Fruit fly (Drosophila melanogaster) whole organism, embryonic: ENCODE data around the gene rols.

Experiments
- Ada2b ChIP-seq: fragments of 200-800 bp; sonication (Bioruptor generic); IDR thresholded peaks from 2 replicates; pipeline ENCODE4 v1.3.6; 2022; ENCODE audit warnings: missing biosample characterization, missing genetic modification characterization
- Atf-2 ChIP-seq: fragments of 200-800 bp; sonication (Bioruptor generic); optimal IDR thresholded peaks from 2 replicates; lab custom pipeline; 2016; ENCODE audit warnings: missing biosample characterization, missing genetic modification characterization
- B-H1 ChIP-seq: fragments of 200-800 bp; sonication (Bioruptor generic); IDR thresholded peaks from 3 replicates; pipeline ENCODE4 v1.3.6; 2022; ENCODE audit warnings: missing biosample characterization, missing genetic modification characterization
- CG10979 ChIP-seq: fragments of 200-800 bp; sonication (Bioruptor generic); optimal IDR thresholded peaks from 2 replicates; lab custom pipeline; 2018; ENCODE audit warnings: missing biosample characterization, mild to moderate bottlenecking, missing genetic modification characterization, moderate library complexity
- CG11695 ChIP-seq: fragments of 200-800 bp; sonication (Bioruptor generic); IDR thresholded peaks from 3 replicates; pipeline ENCODE4 v1.3.6; 2022; ENCODE audit warnings: missing biosample characterization, missing genetic modification characterization
- CG12769 ChIP-seq: fragments of 200-800 bp; sonication (Bioruptor generic); optimal IDR thresholded peaks from 2 replicates; lab custom pipeline; 2019; ENCODE audit warnings: missing biosample characterization, mild to moderate bottlenecking, missing genetic modification characterization, moderate library complexity
- CG13624 ChIP-seq: fragments of 200-800 bp; sonication (Bioruptor generic); optimal IDR thresholded peaks from 2 replicates; lab custom pipeline; 2016; ENCODE audit warnings: missing biosample characterization, missing genetic modification characterization
- CG14710 ChIP-seq: fragments of 200-800 bp; sonication (Bioruptor generic); optimal IDR thresholded peaks from 3 replicates; lab custom pipeline; 2019; ENCODE audit warnings: missing biosample characterization, mild to moderate bottlenecking, missing genetic modification characterization, moderate library complexity
- CG15073 ChIP-seq: fragments of 200-800 bp; sonication (Bioruptor generic); optimal IDR thresholded peaks from 2 replicates; lab custom pipeline; 2016; ENCODE audit warnings: missing biosample characterization, missing genetic modification characterization
- CG16813 ChIP-seq: fragments of 200-800 bp; sonication (Bioruptor generic); IDR thresholded peaks from 3 replicates; pipeline ENCODE4 v1.3.6; 2022; ENCODE audit warnings: missing biosample characterization, missing genetic modification characterization; ENCODE audit not compliant: partially characterized antibody
- CG18262 ChIP-seq: fragments of 200-800 bp; optimal IDR thresholded peaks from 3 replicates; lab custom pipeline; 2019; ENCODE audit warnings: missing biosample characterization, mild to moderate bottlenecking, missing genetic modification characterization, moderate library complexity
- CG2199 ChIP-seq: fragments of 200-800 bp; sonication (Bioruptor generic); IDR thresholded peaks from 3 replicates; pipeline ENCODE4 v1.3.6; 2022; ENCODE audit warnings: missing biosample characterization, missing genetic modification characterization
- CG30431 ChIP-seq: fragments of 200-800 bp; sonication (Bioruptor generic); optimal IDR thresholded peaks from 2 replicates; lab custom pipeline; 2017; ENCODE audit warnings: missing biosample characterization, missing genetic modification characterization
- CG3065 ChIP-seq: fragments of 200-800 bp; sonication (Bioruptor generic); optimal IDR thresholded peaks from 2 replicates; lab custom pipeline; 2016; ENCODE audit warnings: missing biosample characterization, missing genetic modification characterization
- CG4328 ChIP-seq: fragments of 200-800 bp; sonication (Bioruptor generic); optimal IDR thresholded peaks from 3 replicates; lab custom pipeline; 2017; ENCODE audit warnings: missing biosample characterization, missing genetic modification reagents, missing genetic modification characterization
- CG6791 ChIP-seq: fragments of 200-800 bp; sonication (Bioruptor generic); IDR thresholded peaks from 3 replicates; pipeline ENCODE4 v1.3.6; 2022; ENCODE audit warnings: missing biosample characterization, missing genetic modification characterization; ENCODE audit not compliant: partially characterized antibody
- CG7928 ChIP-seq: fragments of 200-800 bp; sonication (Bioruptor generic); optimal IDR thresholded peaks from 2 replicates; lab custom pipeline; 2017; ENCODE audit warnings: missing biosample characterization, mild to moderate bottlenecking, missing genetic modification characterization
- CG9437 ChIP-seq: fragments of 200-800 bp; sonication (Bioruptor generic); optimal IDR thresholded peaks from 2 replicates; lab custom pipeline; 2018; ENCODE audit warnings: missing biosample characterization, mild to moderate bottlenecking, missing genetic modification characterization
- Deaf1 ChIP-seq: fragments of 200-800 bp; optimal IDR thresholded peaks from 3 replicates; lab custom pipeline; 2019; ENCODE audit warnings: missing biosample characterization, mild to moderate bottlenecking, missing genetic modification characterization, moderate library complexity
- Dll ChIP-seq: fragments of 200-800 bp; sonication (Bioruptor generic); IDR thresholded peaks from 4 replicates; pipeline ENCODE4 v1.3.6; 2022; ENCODE audit warnings: missing biosample characterization, missing genetic modification characterization; ENCODE audit not compliant: partially characterized antibody
- Doc3 ChIP-seq: fragments of 200-800 bp; sonication (Bioruptor generic); IDR thresholded peaks from 3 replicates; pipeline ENCODE4 v1.3.6; 2022; ENCODE audit warnings: missing biosample characterization, missing genetic modification characterization; ENCODE audit not compliant: partially characterized antibody
- Kr ChIP-seq: fragments of 200-800 bp; sonication (Bioruptor generic); optimal IDR thresholded peaks from 2 replicates; lab custom pipeline; 2017; ENCODE audit warnings: missing biosample characterization, mild to moderate bottlenecking, missing genetic modification characterization
- Nf-YA ChIP-seq: fragments of 200-800 bp; sonication (Bioruptor generic); IDR thresholded peaks from 2 replicates; pipeline ENCODE4 v1.3.6; 2022; ENCODE audit warnings: missing biosample characterization, missing genetic modification characterization
- Xrp1 ChIP-seq: fragments of 200-800 bp; sonication (Bioruptor generic); IDR thresholded peaks from 2 replicates; pipeline ENCODE4 v1.3.6; 2022; ENCODE audit warnings: missing biosample characterization, missing genetic modification characterization
- ap ChIP-seq: fragments of 200-800 bp; sonication (Bioruptor generic); IDR thresholded peaks from 2 replicates; pipeline ENCODE4 v1.3.6; 2022; ENCODE audit warnings: missing biosample characterization, missing genetic modification characterization
- bab2 ChIP-seq: fragments of 200-800 bp; sonication (Bioruptor generic); optimal IDR thresholded peaks from 2 replicates; lab custom pipeline; 2016; ENCODE audit warnings: missing biosample characterization, missing genetic modification characterization
- bigmax ChIP-seq: fragments of 200-800 bp; sonication (Bioruptor generic); optimal IDR thresholded peaks from 2 replicates; lab custom pipeline; 2018; ENCODE audit warnings: missing biosample characterization, mild to moderate bottlenecking, missing genetic modification characterization
- caup ChIP-seq: fragments of 200-800 bp; sonication (Bioruptor generic); optimal IDR thresholded peaks from 3 replicates; lab custom pipeline; 2017; ENCODE audit warnings: missing biosample characterization, mild to moderate bottlenecking, missing genetic modification characterization, moderate library complexity; ENCODE audit not compliant: severe bottlenecking
- cwo ChIP-seq: fragments of 200-800 bp; sonication (Bioruptor generic); optimal IDR thresholded peaks from 3 replicates; lab custom pipeline; 2017; ENCODE audit warnings: missing biosample characterization, missing genetic modification characterization, mild to moderate bottlenecking, moderate library complexity, missing genetic modification reagents
- dati ChIP-seq: fragments of 200-800 bp; sonication (Bioruptor generic); IDR thresholded peaks from 2 replicates; pipeline ENCODE4 v1.3.6; 2022; ENCODE audit warnings: missing biosample characterization, missing genetic modification characterization
- eyg ChIP-seq: fragments of 200-800 bp; sonication (Bioruptor generic); optimal IDR thresholded peaks from 3 replicates; lab custom pipeline; 2016; ENCODE audit warnings: missing biosample characterization, missing genetic modification characterization
- fd3F ChIP-seq: fragments of 200-800 bp; sonication (Bioruptor generic); optimal IDR thresholded peaks from 2 replicates; lab custom pipeline; 2018; ENCODE audit warnings: missing biosample characterization, mild to moderate bottlenecking, missing genetic modification characterization, moderate library complexity
- gsb ChIP-seq: fragments of 200-800 bp; sonication (Bioruptor generic); IDR thresholded peaks from 2 replicates; pipeline ENCODE4 v1.3.6; 2022; ENCODE audit warnings: missing biosample characterization, missing genetic modification characterization
- jigr1 ChIP-seq: fragments of 200-800 bp; sonication (Bioruptor generic); IDR thresholded peaks from 3 replicates; pipeline ENCODE4 v1.3.6; 2022; ENCODE audit warnings: missing biosample characterization, missing genetic modification characterization
- lilli ChIP-seq: fragments of 200-800 bp; sonication (Bioruptor generic); optimal IDR thresholded peaks from 3 replicates; lab custom pipeline; 2016; ENCODE audit warnings: missing biosample characterization, missing genetic modification characterization
- org-1 ChIP-seq: fragments of 200-800 bp; sonication (Bioruptor generic); optimal IDR thresholded peaks from 2 replicates; lab custom pipeline; 2017; ENCODE audit warnings: missing biosample characterization, missing genetic modification characterization
- rib ChIP-seq: fragments of 200-800 bp; sonication (Bioruptor generic); IDR thresholded peaks from 2 replicates; pipeline ENCODE4 v1.3.6; 2022; ENCODE audit warnings: missing biosample characterization, missing genetic modification characterization
- scrt ChIP-seq: fragments of 200-800 bp; sonication (Bioruptor generic); optimal IDR thresholded peaks from 2 replicates; lab custom pipeline; 2018; ENCODE audit warnings: missing biosample characterization, mild to moderate bottlenecking, missing genetic modification characterization, moderate library complexity
- sd ChIP-seq: fragments of 200-800 bp; sonication (Bioruptor generic); optimal IDR thresholded peaks from 3 replicates; lab custom pipeline; 2018; ENCODE audit warnings: missing biosample characterization, mild to moderate bottlenecking, missing genetic modification characterization, moderate library complexity
- shn ChIP-seq: fragments of 200-800 bp; sonication (Bioruptor generic); optimal IDR thresholded peaks from 3 replicates; lab custom pipeline; 2016; ENCODE audit warnings: missing biosample characterization, missing genetic modification characterization
- unc-4 ChIP-seq: fragments of 200-800 bp; sonication (Bioruptor generic); IDR thresholded peaks from 2 replicates; pipeline ENCODE4 v1.3.6; 2022; ENCODE audit warnings: missing biosample characterization, missing genetic modification characterization; ENCODE audit not compliant: partially characterized antibody
- vnd ChIP-seq: fragments of 200-800 bp; sonication (Bioruptor generic); IDR thresholded peaks from 3 replicates; pipeline ENCODE4 v1.3.6; 2022; ENCODE audit warnings: missing biosample characterization, missing genetic modification characterization; ENCODE audit not compliant: partially characterized antibody
- z ChIP-seq: fragments of 200-800 bp; sonication (Bioruptor generic); IDR thresholded peaks from 3 replicates; pipeline ENCODE4 v1.3.6; 2022; ENCODE audit warnings: missing biosample characterization, missing genetic modification characterization
- zen2 ChIP-seq: fragments of 200-800 bp; sonication (Bioruptor generic); IDR thresholded peaks from 3 replicates; pipeline ENCODE4 v1.3.6; 2022; ENCODE audit warnings: missing biosample characterization, missing genetic modification characterization; ENCODE audit not compliant: partially characterized antibody
- zfh2 ChIP-seq: fragments of 200-800 bp; sonication (Bioruptor generic); optimal IDR thresholded peaks from 2 replicates; lab custom pipeline; 2016; ENCODE audit warnings: missing biosample characterization, missing genetic modification characterization

Gene rols

dm6 chr3L:12004136-12004535 is 60.5 kb downstream of the rols start (continued):
- TF ChIP-seq Deaf1 (tag; lab: Kevin White, UChicago) (peak; percentile 74), CG11695 (no peak), vnd (no peak), rib (peak; percentile 11; the same call in 1 of the 2 replicates), CG2199 (GFP tag; lab: Robert Waterston, UW) (peak; percentile 44; the same call in 1 of the 3 replicates), org-1 (GFP tag; lab: Kevin White, UChicago) (no peak), Dll (no peak), cwo (peak; percentile 74)

DNA sequence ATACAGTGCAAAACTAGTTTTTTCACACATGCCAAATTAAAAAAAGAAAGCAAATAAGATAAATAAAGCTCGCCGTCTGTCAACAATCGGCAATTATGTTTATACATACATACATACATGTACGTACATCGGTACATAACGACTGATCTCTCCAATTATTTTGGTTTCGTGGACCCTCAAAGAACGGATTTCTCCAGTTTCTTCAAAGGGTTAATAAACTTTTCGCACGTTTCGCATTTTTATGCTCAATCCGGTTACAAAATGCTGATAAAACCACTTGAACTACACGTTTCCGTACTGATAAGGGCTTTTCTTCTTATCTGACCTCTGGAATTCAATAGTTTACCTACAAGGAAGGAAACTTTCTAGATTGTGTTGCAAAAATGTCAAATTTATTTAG is 61.2 kb downstream of the rols start:
- TF ChIP-seq sd (tag; lab: Kevin White, UChicago), result peak; percentile 35
- no peak for TF ChIP-seq CG13624 (GFP tag; lab: Kevin White, UChicago)
- TF ChIP-seq cwo, result peak; percentile 56

dm6 chr3L:12002321-12003248 is 62.1 kb downstream of the rols start, which contains the start of the genes Pop2 and CG6928:
Gene Pop2 (minus strand): TSS chr3L:12002915.
Gene CG6928 (plus strand): TSS chr3L:12003155.
- TF ChIP-seq Atf-2 (GFP tag; lab: Kevin White, UChicago) (peak; percentile 68), fd3F (peak; percentile 49), gsb (0 out of 2 replicates have a peak, but pooled peaks have one; percentile 37), bab2 (GFP tag; lab: Kevin White, UChicago) (peak; percentile 86), Ada2b (no peak), caup (GFP tag; lab: Kevin White, UChicago) (peak; percentile 76), bigmax (no peak), shn (peak; percentile 84), Xrp1 (peak; percentile 59), CG12769 (tag; lab: Kevin White, UChicago) (no peak), CG3065 (GFP tag; lab: Kevin White, UChicago) (no peak), CG10979 (tag; lab: Kevin White, UChicago) (peak; percentile 51), CG14710 (tag; lab: Kevin White, UChicago) (peak; percentile 89), CG16813 (peak; percentile 88), lilli (peak; percentile 87), zfh2 (GFP tag; lab: Kevin White, UChicago) (peak; percentile 87), zen2 (GFP tag; lab: Robert Waterston, UW) (peak; percentile 67; the same call in 1 of the 3 replicates), scrt (peak; percentile 22), jigr1 (GFP tag; lab: Robert Waterston, UW) (no peak), CG4328 (peak; percentile 12), dati (no peak), CG15073 (no peak), CG9437 (GFP tag; lab: Kevin White, UChicago) (peak; percentile 57), Nf-YA (GFP tag; lab: Robert Waterston, UW) (no peak; the same call in 1 of the 2 replicates), eyg (GFP tag; lab: Kevin White, UChicago) (peak; percentile 60), ap (GFP tag; lab: Robert Waterston, UW) (peak; percentile 68; the same call in 1 of the 2 replicates), CG18262 (peak; percentile 45), CG7928 (GFP tag; lab: Kevin White, UChicago) (peak; percentile 79), B-H1 (GFP tag; lab: Robert Waterston, UW) (peak; percentile 55; the same call in 2 of the 3 replicates), CG30431 (GFP tag; lab: Kevin White, UChicago) (peak; percentile 52), z (GFP tag; lab: Robert Waterston, UW) (no peak), Doc3 (peak; percentile 87), CG6791 (GFP tag; lab: Robert Waterston, UW) (peak; percentile 71), unc-4 (GFP tag; lab: Robert Waterston, UW) (peak; percentile 88), Kr (GFP tag; lab: Kevin White, UChicago) (no peak)
